Worm (Caenorhabditis elegans): ENCODE data around the gene ssna-1.

ce11 chrIV:387283-388048, 418 bp upstream of the ssna-1 start:
- TF ChIP-seq fos-1 (tag; optimal IDR thresholded peaks at IDR 0.05) (no peak), tbx-2 (tag; optimal IDR thresholded peaks at IDR 0.05) (no peak), aly-2 (tag; optimal IDR thresholded peaks at IDR 0.05) (no peak), egl-27 (tag; optimal IDR thresholded peaks at IDR 0.05) (no peak), lsy-12 (tag; optimal IDR thresholded peaks at IDR 0.05) (no peak)

Data from whole organism, L3 larva.